Fruit fly (Drosophila melanogaster) whole organism, prepupa: ENCODE data around the gene PlexA.

Source experiments
- CG10631 ChIP-seq: fragments of 200-800 bp; sonication (Bioruptor generic); optimal IDR thresholded peaks from 2 replicates; lab custom pipeline; 2016; ENCODE audit warnings: missing biosample characterization, missing genetic modification characterization
- CG10669 ChIP-seq: fragments of 200-800 bp; sonication (Bioruptor generic); optimal IDR thresholded peaks from 3 replicates; lab custom pipeline; 2018; ENCODE audit warnings: missing biosample characterization, mild to moderate bottlenecking, missing genetic modification characterization, moderate library complexity
- CG11762 ChIP-seq: fragments of 200-800 bp; sonication (Bioruptor generic); optimal IDR thresholded peaks from 3 replicates; lab custom pipeline; 2016; ENCODE audit warnings: missing biosample characterization, missing genetic modification characterization; ENCODE audit not compliant: insufficient read depth
- CG11902 ChIP-seq: fragments of 200-800 bp; sonication (Bioruptor generic); optimal IDR thresholded peaks from 3 replicates; lab custom pipeline; 2016; ENCODE audit warnings: missing biosample characterization, missing genetic modification characterization
- CG16779 ChIP-seq: fragments of 200-800 bp; sonication (Bioruptor generic); optimal IDR thresholded peaks from 3 replicates; lab custom pipeline; 2017; ENCODE audit warnings: missing biosample characterization, mild to moderate bottlenecking, missing genetic modification characterization
- CG3032 ChIP-seq: fragments of 200-800 bp; optimal IDR thresholded peaks from 2 replicates; lab custom pipeline; 2019; ENCODE audit warnings: missing biosample characterization, mild to moderate bottlenecking, missing genetic modification characterization, moderate library complexity
- CG32006 ChIP-seq: fragments of 200-800 bp; sonication (Bioruptor generic); optimal IDR thresholded peaks from 3 replicates; lab custom pipeline; 2017; ENCODE audit warnings: missing biosample characterization, mild to moderate bottlenecking, missing genetic modification characterization
- CG34406 ChIP-seq: fragments of 200-800 bp; sonication (Bioruptor generic); optimal IDR thresholded peaks from 3 replicates; lab custom pipeline; 2016; ENCODE audit warnings: missing biosample characterization, missing genetic modification characterization
- CG3919 ChIP-seq: fragments of 200-800 bp; sonication (Bioruptor generic); optimal IDR thresholded peaks from 3 replicates; lab custom pipeline; 2016; ENCODE audit warnings: missing biosample characterization, missing genetic modification characterization
- CG6163 ChIP-seq: fragments of 200-800 bp; sonication (Bioruptor generic); IDR thresholded peaks from 3 replicates; pipeline ENCODE4 v1.3.6; 2022; ENCODE audit warnings: missing biosample characterization, missing genetic modification characterization
- CG6276 ChIP-seq: fragments of 200-800 bp; sonication (Bioruptor generic); optimal IDR thresholded peaks from 2 replicates; lab custom pipeline; 2017; ENCODE audit warnings: missing biosample characterization, mild to moderate bottlenecking, missing genetic modification characterization
- CG6792 ChIP-seq: fragments of 200-800 bp; sonication (Bioruptor generic); optimal IDR thresholded peaks from 3 replicates; lab custom pipeline; 2016; ENCODE audit warnings: missing biosample characterization, missing genetic modification characterization
- CG6854 ChIP-seq: fragments of 200-800 bp; sonication (Bioruptor generic); optimal IDR thresholded peaks from 2 replicates; lab custom pipeline; 2017; ENCODE audit warnings: missing biosample characterization, mild to moderate bottlenecking, missing genetic modification characterization
- CG8119 ChIP-seq: fragments of 200-800 bp; sonication (Bioruptor generic); IDR thresholded peaks from 3 replicates; pipeline ENCODE4 v1.3.6; 2022; ENCODE audit warnings: missing biosample characterization, missing genetic modification characterization
- CG8319 ChIP-seq: fragments of 200-800 bp; sonication (Bioruptor generic); optimal IDR thresholded peaks from 3 replicates; lab custom pipeline; 2016; ENCODE audit warnings: missing biosample characterization, missing genetic modification characterization
- Ets96B ChIP-seq: fragments of 200-800 bp; optimal IDR thresholded peaks from 2 replicates; lab custom pipeline; 2019; ENCODE audit warnings: missing biosample characterization, mild to moderate bottlenecking, missing genetic modification characterization, moderate library complexity
- Gug ChIP-seq: fragments of 200-800 bp; sonication (Bioruptor generic); IDR thresholded peaks from 2 replicates; pipeline ENCODE4 v1.3.6; 2022; ENCODE audit warnings: missing biosample characterization, missing genetic modification characterization
- OdsH ChIP-seq: fragments of 200-800 bp; sonication (Bioruptor generic); optimal IDR thresholded peaks from 3 replicates; lab custom pipeline; 2016; ENCODE audit warnings: missing biosample characterization, missing genetic modification characterization
- Smox ChIP-seq: fragments of 200-800 bp; sonication (Bioruptor generic); optimal IDR thresholded peaks from 3 replicates; lab custom pipeline; 2016; ENCODE audit warnings: missing biosample characterization, missing genetic modification characterization
- Sox102F ChIP-seq: fragments of 200-800 bp; sonication (Bioruptor generic); optimal IDR thresholded peaks from 2 replicates; lab custom pipeline; 2016; ENCODE audit warnings: missing biosample characterization, mild to moderate bottlenecking, missing genetic modification characterization
- Sox15 ChIP-seq: fragments of 200-800 bp; sonication (Bioruptor generic); optimal IDR thresholded peaks from 3 replicates; lab custom pipeline; 2016; ENCODE audit warnings: missing biosample characterization, missing genetic modification characterization
- achi ChIP-seq: fragments of 200-800 bp; sonication (Bioruptor generic); optimal IDR thresholded peaks from 3 replicates; lab custom pipeline; 2016; ENCODE audit warnings: missing biosample characterization, missing genetic modification characterization
- acj6 ChIP-seq: fragments of 200-800 bp; sonication (Bioruptor generic); optimal IDR thresholded peaks from 3 replicates; lab custom pipeline; 2016; ENCODE audit warnings: missing biosample characterization, missing genetic modification characterization
- esn ChIP-seq: fragments of 200-800 bp; sonication (Bioruptor generic); optimal IDR thresholded peaks from 2 replicates; lab custom pipeline; 2016; ENCODE audit warnings: missing biosample characterization, mild to moderate bottlenecking, missing genetic modification characterization, moderate library complexity
- fd59A ChIP-seq: fragments of 200-800 bp; sonication (Bioruptor generic); optimal IDR thresholded peaks from 2 replicates; lab custom pipeline; 2017; ENCODE audit warnings: missing biosample characterization, mild to moderate bottlenecking, missing genetic modification characterization, missing genetic modification reagents
- net ChIP-seq: fragments of 200-800 bp; sonication (Bioruptor generic); optimal IDR thresholded peaks from 3 replicates; lab custom pipeline; 2016; ENCODE audit warnings: missing biosample characterization, missing genetic modification characterization
- salr ChIP-seq, 2 experiments: fragments of 200-800 bp; sonication (Bioruptor generic); optimal IDR thresholded peaks; 3 replicates each; lab custom pipeline; 2016 to 2018; ENCODE audit warnings: missing biosample characterization in 2 of 2, missing genetic modification characterization in 2 of 2, mild to moderate bottlenecking in 1 of 2
- spab ChIP-seq: fragments of 200-800 bp; sonication (Bioruptor generic); optimal IDR thresholded peaks from 2 replicates; lab custom pipeline; 2017; ENCODE audit warnings: missing biosample characterization, mild to moderate bottlenecking, missing genetic modification characterization, missing genetic modification reagents
- vri ChIP-seq: fragments of 200-800 bp; sonication (Bioruptor generic); optimal IDR thresholded peaks from 3 replicates; lab custom pipeline; 2016; ENCODE audit warnings: missing biosample characterization, mild to moderate bottlenecking, missing genetic modification characterization

Gene PlexA

dm6 chr4:1026806-1027431, at the start of gene PlexA (continued):
- TF ChIP-seq Sox102F (GFP tag; lab: Kevin White, UChicago): peak; percentile 6
- peak; percentile 38 for TF ChIP-seq CG6276 (GFP tag; lab: Kevin White, UChicago)
- peak; percentile 22 for TF ChIP-seq CG11762 (GFP tag; lab: Kevin White, UChicago)
- peak; percentile 84 for TF ChIP-seq CG32006 (GFP tag; lab: Kevin White, UChicago)
- TF ChIP-seq OdsH (GFP tag; lab: Kevin White, UChicago): peak; percentile 75
- no peak for TF ChIP-seq fd59A (GFP tag; lab: Kevin White, UChicago)
- TF ChIP-seq CG8119: peak; percentile 54; the same call in 1 of the 3 replicates
- TF ChIP-seq spab (GFP tag; lab: Kevin White, UChicago): no peak
- TF ChIP-seq, all 60 proteins: peak for 46

dm6 chr4:1064652-1065218, 37.8 kb upstream of the PlexA start, which contains the start of gene Zyx:
Zyx (minus strand) TSS chr4:1065001.
- TF ChIP-seq vri (no peak), Smox (GFP tag; lab: Kevin White, UChicago) (no peak), CG10631 (GFP tag; lab: Kevin White, UChicago) (no peak), CG6163 (GFP tag; lab: Robert Waterston, UW) (no peak), CG34406 (GFP tag; lab: Kevin White, UChicago) (no peak), CG11902 (no peak), Sox15 (GFP tag; lab: Kevin White, UChicago) (no peak), acj6 (GFP tag; lab: Kevin White, UChicago) (no peak), Sox102F (GFP tag; lab: Kevin White, UChicago) (no peak), CG6792 (GFP tag; lab: Kevin White, UChicago) (no peak), CG16779 (tag; lab: Kevin White, UChicago) (no peak)

- no peak for TF ChIP-seq CG8319 (GFP tag; lab: Kevin White, UChicago)
- TF ChIP-seq fd59A (GFP tag; lab: Kevin White, UChicago): no peak
- TF ChIP-seq achi (GFP tag; lab: Kevin White, UChicago): peak; percentile 36
- TF ChIP-seq Gug (GFP tag; lab: Robert Waterston, UW): no peak
- no peak for TF ChIP-seq CG16779 (tag; lab: Kevin White, UChicago)
- peak; percentile 26 for TF ChIP-seq acj6 (GFP tag; lab: Kevin White, UChicago)
- TF ChIP-seq OdsH (GFP tag; lab: Kevin White, UChicago): peak; percentile 46
- TF ChIP-seq esn (GFP tag; lab: Kevin White, UChicago): peak; percentile 11
- TF ChIP-seq Ets96B (tag; lab: Kevin White, UChicago): peak; percentile 27
- peak; percentile 1 for TF ChIP-seq CG10631 (GFP tag; lab: Kevin White, UChicago)
Observed at dm6 chr4:1064219-1064618, 37.3 kb upstream of the PlexA start.

- TF ChIP-seq CG3032 (no peak), CG10669 (no peak), CG6854 (GFP tag; lab: Kevin White, UChicago) (no peak), spab (GFP tag; lab: Kevin White, UChicago) (no peak), CG3919 (GFP tag; lab: Kevin White, UChicago) (no peak), CG11902 (no peak), net (GFP tag; lab: Kevin White, UChicago) (no peak), Ets96B (tag; lab: Kevin White, UChicago) (no peak), Gug (GFP tag; lab: Robert Waterston, UW) (no peak), CG16779 (tag; lab: Kevin White, UChicago) (no peak), CG8119 (no peak), salr (GFP tag; optimal IDR thresholded peaks at IDR 0.05; lab: Kevin White, UChicago) (no peak)
Observed at dm6 chr4:1062957-1063812, 36.3 kb upstream of the PlexA start.
